Worm (Caenorhabditis elegans) whole organism, L2 larva: ENCODE results near the gene enpl-1.
A peak's percentile ranks its signal among the peaks of the same experiment; 100 is the strongest.

Experiments used
- C34F6.9 ChIP-seq: fragments of 150-350 bp; optimal IDR thresholded peaks from 2 replicates; lab custom pipeline; 2014; ENCODE audit warnings: missing biosample characterization, missing genetic modification characterization
- F13H6.1 ChIP-seq: sonication (generic microtip); optimal IDR thresholded peaks from 2 replicates; lab custom pipeline; 2016; ENCODE audit warnings: missing genetic modification characterization, missing compliant biosample characterization
- Y55F3AM.14 ChIP-seq: fragments of 200-800 bp; sonication (Bioruptor generic); optimal IDR thresholded peaks from 2 replicates; lab custom pipeline; 2018; ENCODE audit warnings: mild to moderate bottlenecking, missing genetic modification characterization, missing compliant biosample characterization
- alr-1 ChIP-seq: fragments of 150-350 bp; optimal IDR thresholded peaks from 2 replicates; lab custom pipeline; 2014; ENCODE audit warnings: missing biosample characterization, missing genetic modification characterization
- aly-2 ChIP-seq: fragments of 150-350 bp; optimal IDR thresholded peaks from 2 replicates; lab custom pipeline; 2014; ENCODE audit warnings: missing biosample characterization, missing genetic modification characterization
- ama-1 ChIP-seq: fragments of 150-350 bp; optimal IDR thresholded peaks from 2 replicates; lab custom pipeline; 2018; ENCODE audit warnings: inconsistent platforms
- ceh-16 ChIP-seq: fragments of 150-350 bp; optimal IDR thresholded peaks from 2 replicates; lab custom pipeline; 2014; ENCODE audit warnings: missing biosample characterization, missing genetic modification characterization
- crh-2 ChIP-seq: sonication (generic microtip); optimal IDR thresholded peaks from 2 replicates; lab custom pipeline; 2017; ENCODE audit warnings: missing biosample characterization, missing genetic modification characterization
- dmd-4 ChIP-seq: sonication (generic microtip); optimal IDR thresholded peaks from 2 replicates; lab custom pipeline; 2017; ENCODE audit warnings: missing biosample characterization, missing genetic modification characterization
- egl-27 ChIP-seq: sonication (generic microtip); optimal IDR thresholded peaks from 3 replicates; lab custom pipeline; 2017; ENCODE audit warnings: missing biosample characterization, missing genetic modification reagents, missing genetic modification characterization
- elt-1 ChIP-seq: fragments of 150-350 bp; optimal IDR thresholded peaks from 2 replicates; lab custom pipeline; 2014; ENCODE audit warnings: missing biosample characterization, missing genetic modification characterization
- lin-11 ChIP-seq: fragments of 150-350 bp; sonication (generic microtip); optimal IDR thresholded peaks from 2 replicates; lab custom pipeline; 2014; ENCODE audit warnings: missing biosample characterization, missing genetic modification characterization, inconsistent platforms, mixed read lengths
- lin-13 ChIP-seq: fragments of 150-350 bp; optimal IDR thresholded peaks from 2 replicates; lab custom pipeline; 2014; ENCODE audit warnings: missing biosample characterization, missing genetic modification reagents, missing genetic modification characterization
- lsy-2 ChIP-seq, 2 experiments: fragments of 150-350 bp in 1 of 2; sonication (generic microtip) in 1 of 2; optimal IDR thresholded peaks; 2 replicates each; lab custom pipeline; 2014 to 2017; ENCODE audit warnings: missing biosample characterization in 2 of 2, missing genetic modification characterization in 2 of 2
- mbf-1 ChIP-seq: sonication (generic microtip); optimal IDR thresholded peaks from 2 replicates; lab custom pipeline; 2017; ENCODE audit warnings: missing biosample characterization, missing genetic modification characterization
- mdl-1 ChIP-seq, 2 experiments: fragments of 150-350 bp in 1 of 2; sonication (generic microtip) in 1 of 2; optimal IDR thresholded peaks; 2 replicates each; lab custom pipeline; 2017; ENCODE audit warnings: missing biosample characterization in 2 of 2, missing genetic modification characterization in 2 of 2
- nhr-10 ChIP-seq: sonication (generic microtip); optimal IDR thresholded peaks from 2 replicates; lab custom pipeline; 2017; ENCODE audit warnings: missing biosample characterization, missing genetic modification characterization
- nhr-11 ChIP-seq: fragments of 150-350 bp; optimal IDR thresholded peaks from 2 replicates; lab custom pipeline; 2014; ENCODE audit warnings: missing biosample characterization, missing genetic modification characterization
- nhr-12 ChIP-seq: fragments of 150-350 bp; optimal IDR thresholded peaks from 2 replicates; lab custom pipeline; 2014; ENCODE audit warnings: missing biosample characterization, missing genetic modification characterization
- nhr-129 ChIP-seq: fragments of 150-350 bp; optimal IDR thresholded peaks from 2 replicates; lab custom pipeline; 2014; ENCODE audit warnings: missing biosample characterization, missing genetic modification characterization
- nhr-21 ChIP-seq: fragments of 150-350 bp; optimal IDR thresholded peaks from 2 replicates; lab custom pipeline; 2014; ENCODE audit warnings: missing biosample characterization, missing genetic modification characterization
- nhr-237 ChIP-seq: fragments of 150-350 bp; optimal IDR thresholded peaks from 2 replicates; lab custom pipeline; 2014; ENCODE audit warnings: missing biosample characterization, missing genetic modification characterization
- nhr-25 ChIP-seq: fragments of 150-350 bp; sonication (generic microtip); optimal IDR thresholded peaks from 3 replicates; lab custom pipeline; 2014; ENCODE audit warnings: missing biosample characterization, missing genetic modification characterization
- nhr-6 ChIP-seq: fragments of 150-350 bp; optimal IDR thresholded peaks from 2 replicates; lab custom pipeline; 2014; ENCODE audit warnings: missing biosample characterization, missing genetic modification characterization
- sem-4 ChIP-seq: fragments of 150-350 bp; optimal IDR thresholded peaks from 2 replicates; lab custom pipeline; 2014; ENCODE audit warnings: missing biosample characterization, missing genetic modification reagents, missing genetic modification characterization
- sma-3 ChIP-seq: sonication (generic microtip); optimal IDR thresholded peaks from 2 replicates; lab custom pipeline; 2016; ENCODE audit warnings: missing genetic modification reagents, missing genetic modification characterization, missing compliant biosample characterization
- sma-9 ChIP-seq, 2 experiments: fragments of 150-350 bp in 1 of 2; sonication (generic microtip) in 1 of 2; optimal IDR thresholded peaks; 2 replicates each; lab custom pipeline; 2014 to 2016; ENCODE audit warnings: missing genetic modification characterization in 2 of 2, mild to moderate bottlenecking in 1 of 2, missing biosample characterization in 1 of 2, missing compliant biosample characterization in 1 of 2, missing genetic modification reagents in 1 of 2, moderate library complexity in 1 of 2
- snpc-4 ChIP-seq: fragments of 150-350 bp; optimal IDR thresholded peaks from 2 replicates; lab custom pipeline; 2014; ENCODE audit warnings: missing biosample characterization, missing genetic modification characterization
- unc-39 ChIP-seq: fragments of 150-350 bp; optimal IDR thresholded peaks from 2 replicates; lab custom pipeline; 2014; ENCODE audit warnings: missing biosample characterization, missing genetic modification characterization
- unc-55 ChIP-seq: fragments of 150-350 bp; sonication (generic microtip); optimal IDR thresholded peaks from 3 replicates; lab custom pipeline; 2014; ENCODE audit warnings: missing biosample characterization, missing genetic modification reagents, missing genetic modification characterization
- zag-1 ChIP-seq: fragments of 150-350 bp; optimal IDR thresholded peaks from 2 replicates; lab custom pipeline; 2014; ENCODE audit warnings: missing biosample characterization, missing genetic modification characterization
- ztf-11 ChIP-seq: sonication (generic microtip); optimal IDR thresholded peaks from 2 replicates; lab custom pipeline; 2017; ENCODE audit warnings: missing biosample characterization, missing genetic modification characterization
- ztf-4 ChIP-seq: fragments of 150-350 bp; optimal IDR thresholded peaks from 2 replicates; lab custom pipeline; 2014; ENCODE audit warnings: missing biosample characterization, missing genetic modification characterization

Gene enpl-1

DNA sequence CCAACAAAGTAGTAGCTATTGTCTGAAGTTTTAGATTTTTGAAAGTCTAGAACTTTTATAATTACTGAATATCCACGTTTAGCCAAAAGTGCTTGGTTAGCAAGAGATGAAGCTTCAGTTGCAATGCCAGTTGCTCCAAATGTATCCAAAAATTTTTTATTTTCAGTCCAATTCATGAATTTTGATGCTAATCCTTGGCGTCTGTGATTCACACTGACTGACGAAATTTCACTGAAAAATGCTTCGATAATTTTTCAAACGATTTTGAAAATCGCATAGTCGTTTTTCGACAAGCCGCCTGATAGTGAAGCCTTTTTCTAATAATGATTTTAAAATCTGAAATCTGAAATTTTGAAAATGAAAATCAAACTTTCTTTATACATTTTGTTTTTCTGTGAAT is 25.0 kb upstream of the enpl-1 start:
- TF ChIP-seq nhr-237 (tag; lab: Kevin White, UChicago) (no peak), alr-1 (no peak), dmd-4 (tag; lab: Kevin White, UChicago) (no peak), nhr-12 (tag; lab: Kevin White, UChicago) (no peak), nhr-21 (tag; lab: Kevin White, UChicago) (no peak)

DNA sequence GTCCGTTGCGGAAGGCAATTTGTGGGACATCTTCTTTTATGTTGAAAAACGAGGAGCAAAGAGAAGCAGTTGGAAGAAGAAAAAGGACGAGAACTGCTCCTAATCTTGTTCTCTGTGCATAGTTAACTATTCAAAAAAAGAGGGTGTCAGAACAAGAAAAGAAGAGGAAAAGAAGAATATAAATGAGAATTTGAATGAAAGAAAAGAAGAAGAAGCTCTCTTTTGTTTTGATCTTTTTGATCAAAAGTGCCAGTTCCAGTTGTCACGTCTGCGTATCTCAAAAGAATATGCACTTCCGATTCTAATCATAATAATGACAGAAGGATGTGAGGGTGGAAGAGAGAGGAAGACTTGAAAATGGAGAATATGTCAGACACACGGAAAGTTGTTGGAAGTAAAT is 24.1 kb upstream of the enpl-1 start, which contains the start of gene M7.8:
M7.8 (minus strand) TSS at position 112 of the 400 bp plus-strand sequence.
- TF ChIP-seq C34F6.9 (peak; percentile 44), crh-2 (tag; lab: Kevin White, UChicago) (peak; percentile 30), unc-55 (GFP tag; lab: Kevin White, UChicago) (peak; percentile 31), unc-39 (tag; lab: Kevin White, UChicago) (no peak), lsy-2 (tag; optimal IDR thresholded peaks at IDR 0.05; lab: Kevin White, UChicago) (peak in 1 of 2 experiments; percentile 35), nhr-237 (tag; lab: Kevin White, UChicago) (no peak), zag-1 (peak; percentile 92)

DNA sequence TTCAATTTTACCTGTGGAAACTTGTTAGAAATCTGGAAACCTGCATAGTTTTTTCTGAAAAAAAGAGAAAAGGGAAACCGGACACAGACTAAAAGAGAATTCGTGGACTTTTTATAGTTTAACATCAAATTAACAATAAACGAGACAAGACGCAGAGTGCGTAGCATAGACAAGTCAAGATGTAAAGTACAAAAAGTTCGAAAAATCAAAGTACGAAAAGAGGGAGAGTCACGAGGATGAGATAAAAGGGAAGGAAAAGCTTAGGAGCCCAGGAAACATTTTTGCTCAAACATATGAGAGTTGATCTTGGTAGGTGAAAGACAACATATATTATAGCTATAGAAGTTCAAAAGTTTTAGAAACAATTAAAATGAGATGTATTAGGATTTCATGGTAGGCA is 21.3 kb upstream of the enpl-1 start, which contains the start of gene M7.12:
M7.12 (minus strand) TSS at position 188 of the 400 bp plus-strand sequence.
- TF ChIP-seq ama-1, result no peak
- no peak for TF ChIP-seq sem-4 (tag; lab: Kevin White, UChicago)
- TF ChIP-seq egl-27 (tag; lab: Kevin White, UChicago), result no peak
- no peak for TF ChIP-seq ztf-4 (tag; lab: Kevin White, UChicago)
- TF ChIP-seq sma-9 (GFP tag; optimal IDR thresholded peaks at IDR 0.05; lab: Kevin White, UChicago), result peak; percentile 28
- TF ChIP-seq sma-9 (tag; optimal IDR thresholded peaks at IDR 0.05; lab: Kevin White, UChicago), result no peak
- TF ChIP-seq mdl-1 (tag; optimal IDR thresholded peaks at IDR 0.05; lab: Kevin White, UChicago), result no peak
- TF ChIP-seq nhr-11 (tag; lab: Kevin White, UChicago), result no peak
- TF ChIP-seq nhr-10, result no peak
- TF ChIP-seq aly-2 (tag; lab: Kevin White, UChicago), result no peak
- TF ChIP-seq ceh-16 (tag; lab: Kevin White, UChicago), result no peak
- TF ChIP-seq Y55F3AM.14, result no peak
- peak in 1 of 2 experiments; percentile 23 for TF ChIP-seq lsy-2 (tag; optimal IDR thresholded peaks at IDR 0.05; lab: Kevin White, UChicago)
- TF ChIP-seq nhr-129 (tag; lab: Kevin White, UChicago), result peak; percentile 17
- TF ChIP-seq zag-1, result peak; percentile 10
- TF ChIP-seq ztf-11, result no peak
- TF ChIP-seq alr-1, result no peak
- TF ChIP-seq, all 48 proteins: peak for 4

DNA sequence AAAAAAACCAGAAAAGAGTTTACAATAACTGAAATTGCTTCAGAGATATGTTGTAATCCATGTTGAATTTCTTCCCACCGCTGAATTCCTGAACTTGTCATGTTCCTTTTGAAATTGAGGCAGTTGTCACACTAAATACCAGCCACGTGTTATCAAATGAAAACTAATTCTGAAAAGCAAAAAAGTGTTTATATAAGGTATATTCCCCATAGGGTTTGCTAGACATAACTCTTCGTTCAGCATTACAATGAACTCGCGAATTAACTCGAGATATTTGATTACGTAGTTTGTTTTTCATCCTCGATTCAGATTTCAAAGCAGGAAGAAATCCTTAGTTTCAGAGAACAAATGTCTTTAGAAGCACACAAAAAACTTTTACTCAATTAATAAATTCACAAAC is 18.8 kb upstream of the enpl-1 start, which contains the start of gene str-3:
str-3 (minus strand) TSS at position 101 of the 400 bp plus-strand sequence.
- TF ChIP-seq aly-2 (tag; lab: Kevin White, UChicago) (no peak), snpc-4 (no peak), nhr-6 (tag; lab: Kevin White, UChicago) (no peak), sma-3 (GFP tag; lab: Kevin White, UChicago) (no peak), F13H6.1 (tag; lab: Kevin White, UChicago) (no peak), elt-1 (tag; lab: Kevin White, UChicago) (no peak), nhr-129 (tag; lab: Kevin White, UChicago) (no peak), crh-2 (tag; lab: Kevin White, UChicago) (no peak)

DNA sequence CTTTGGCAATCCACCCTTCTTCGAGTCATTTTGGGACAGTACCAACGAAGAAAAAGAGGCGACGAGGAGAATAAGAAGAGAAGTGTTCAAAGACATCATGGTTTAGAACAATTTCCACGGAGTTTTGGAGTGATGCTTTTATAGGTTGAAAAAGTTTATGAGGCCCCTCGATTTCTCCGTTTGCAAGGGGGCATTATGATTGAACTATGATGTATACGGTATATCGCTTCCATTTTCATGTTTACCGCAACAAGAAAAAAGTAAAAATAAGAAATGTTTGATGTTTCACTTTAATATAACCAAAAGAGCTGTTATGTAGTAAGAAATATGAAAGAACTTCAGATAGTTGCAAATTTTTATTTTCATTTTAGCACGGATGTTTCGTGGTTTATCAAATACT is 17.7 kb upstream of the enpl-1 start, which contains the start of gene srlf-18:
srlf-18 (minus strand) TSS at position 101 of the 400 bp plus-strand sequence.
- TF ChIP-seq dmd-4 (tag; lab: Kevin White, UChicago) (no peak), nhr-25 (no peak)

DNA sequence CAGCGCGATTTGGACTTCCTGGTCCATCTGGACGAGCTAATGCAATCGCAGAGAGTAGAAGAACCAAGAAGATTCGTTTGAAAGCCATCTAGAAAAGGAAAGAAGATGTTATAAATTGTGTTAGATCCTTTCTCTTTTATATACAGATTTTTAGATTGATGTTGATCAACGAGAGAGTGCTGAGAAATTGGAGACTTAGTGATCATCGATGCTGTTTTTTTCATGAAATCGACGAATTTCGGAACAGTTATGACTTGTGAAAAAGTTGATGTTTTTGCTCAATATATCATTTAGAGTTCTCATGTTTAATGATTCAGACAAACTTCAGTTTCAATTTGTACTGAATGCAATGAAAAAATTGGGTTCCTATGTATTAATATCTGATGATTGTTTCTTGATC is 16.5 kb upstream of the enpl-1 start, which contains the start of gene srlf-17:
srlf-17 (minus strand) TSS at position 101 of the 400 bp plus-strand sequence.
- TF ChIP-seq lin-11 (tag; lab: Kevin White, UChicago) (no peak), unc-39 (tag; lab: Kevin White, UChicago) (no peak), ama-1 (no peak), sma-3 (GFP tag; lab: Kevin White, UChicago) (no peak), ztf-11 (no peak), C34F6.9 (no peak), unc-55 (GFP tag; lab: Kevin White, UChicago) (no peak), lin-13 (GFP tag; lab: Kevin White, UChicago) (no peak), mbf-1 (tag; lab: Kevin White, UChicago) (no peak), nhr-11 (tag; lab: Kevin White, UChicago) (no peak), F13H6.1 (tag; lab: Kevin White, UChicago) (no peak), mdl-1 (tag; optimal IDR thresholded peaks at IDR 0.05; lab: Kevin White, UChicago) (no peak), elt-1 (tag; lab: Kevin White, UChicago) (no peak), snpc-4 (no peak), ceh-16 (tag; lab: Kevin White, UChicago) (no peak), zag-1 (no peak), sma-9 (GFP tag; optimal IDR thresholded peaks at IDR 0.05; lab: Kevin White, UChicago) (no peak), sma-9 (tag; optimal IDR thresholded peaks at IDR 0.05; lab: Kevin White, UChicago) (no peak), alr-1 (no peak)
